Worm (Caenorhabditis elegans) whole organism, L3 larva: ENCODE data around the gene mxl-2.

Experiments used
- R02D3.7 ChIP-seq: fragments of 150-350 bp; optimal IDR thresholded peaks from 2 replicates; lab custom pipeline; 2014; ENCODE audit warnings: missing biosample characterization, missing genetic modification characterization
- ZK546.5 ChIP-seq: sonication (generic microtip); optimal IDR thresholded peaks from 2 replicates; lab custom pipeline; 2017; ENCODE audit warnings: missing biosample characterization, missing genetic modification characterization
- aly-2 ChIP-seq: fragments of 150-350 bp; optimal IDR thresholded peaks from 2 replicates; lab custom pipeline; 2014; ENCODE audit warnings: missing biosample characterization, missing genetic modification characterization
- ama-1 ChIP-seq: fragments of 150-350 bp; optimal IDR thresholded peaks from 2 replicates; lab custom pipeline; 2018
- ceh-16 ChIP-seq: sonication (generic microtip); optimal IDR thresholded peaks from 2 replicates; lab custom pipeline; 2017; ENCODE audit warnings: missing biosample characterization, missing genetic modification characterization
- ceh-9 ChIP-seq: sonication (generic microtip); optimal IDR thresholded peaks from 2 replicates; lab custom pipeline; 2018; ENCODE audit warnings: missing biosample characterization, missing genetic modification characterization
- daf-12 ChIP-seq: fragments of 150-350 bp; optimal IDR thresholded peaks from 2 replicates; lab custom pipeline; 2014; ENCODE audit warnings: missing biosample characterization, missing genetic modification reagents, missing genetic modification characterization
- egl-27 ChIP-seq: sonication (generic microtip); optimal IDR thresholded peaks from 4 replicates; lab custom pipeline; 2017; ENCODE audit warnings: missing biosample characterization, missing genetic modification reagents, missing genetic modification characterization
- egl-5 ChIP-seq: fragments of 150-350 bp; optimal IDR thresholded peaks from 2 replicates; lab custom pipeline; 2017; ENCODE audit warnings: missing biosample characterization, missing genetic modification reagents, missing genetic modification characterization, inconsistent platforms
- elt-1 ChIP-seq: fragments of 150-350 bp; optimal IDR thresholded peaks from 2 replicates; lab custom pipeline; 2014; ENCODE audit warnings: missing biosample characterization, missing genetic modification characterization
- elt-2 ChIP-seq: sonication (generic microtip); optimal IDR thresholded peaks from 2 replicates; lab custom pipeline; 2016; ENCODE audit warnings: missing genetic modification reagents, mild to moderate bottlenecking, missing genetic modification characterization, missing compliant biosample characterization
- elt-3 ChIP-seq, 3 experiments: fragments of 150-350 bp in 1 of 3; sonication (generic microtip) in 2 of 3; optimal IDR thresholded peaks; 2 replicates in 2 of 3; 4 replicates in 1 of 3; lab custom pipeline; 2014 to 2017; ENCODE audit warnings: missing biosample characterization in 3 of 3, missing genetic modification characterization in 3 of 3
- fos-1 ChIP-seq: fragments of 150-350 bp; optimal IDR thresholded peaks from 2 replicates; lab custom pipeline; 2014; ENCODE audit warnings: missing biosample characterization, missing genetic modification characterization
- hmg-11 ChIP-seq: sonication (generic microtip); optimal IDR thresholded peaks from 2 replicates; lab custom pipeline; 2016; ENCODE audit warnings: missing genetic modification characterization, missing compliant biosample characterization
- jun-1 ChIP-seq: fragments of 150-350 bp; optimal IDR thresholded peaks from 2 replicates; lab custom pipeline; 2014; ENCODE audit warnings: missing biosample characterization, missing genetic modification reagents, missing genetic modification characterization
- lin-15B ChIP-seq: fragments of 150-350 bp; optimal IDR thresholded peaks from 2 replicates; lab custom pipeline; 2014; ENCODE audit warnings: missing biosample characterization, missing genetic modification characterization
- lin-39 ChIP-seq: fragments of 150-350 bp; optimal IDR thresholded peaks from 2 replicates; lab custom pipeline; 2018; ENCODE audit warnings: missing biosample characterization, missing genetic modification reagents, missing genetic modification characterization
- lsy-12 ChIP-seq: sonication (generic microtip); optimal IDR thresholded peaks from 2 replicates; lab custom pipeline; 2016; ENCODE audit warnings: mild to moderate bottlenecking, missing genetic modification characterization, missing compliant biosample characterization
- mml-1 ChIP-seq: fragments of 150-350 bp; sonication (generic microtip); optimal IDR thresholded peaks from 3 replicates; lab custom pipeline; 2014; ENCODE audit warnings: missing biosample characterization, missing genetic modification characterization
- nfya-1 ChIP-seq: sonication (generic microtip); optimal IDR thresholded peaks from 2 replicates; lab custom pipeline; 2017; ENCODE audit warnings: missing genetic modification characterization, mild to moderate bottlenecking, missing compliant biosample characterization, antibody characterized with exemption, moderate library complexity; ENCODE audit not compliant: insufficient read depth
- nhr-23 ChIP-seq: fragments of 150-350 bp; optimal IDR thresholded peaks from 2 replicates; lab custom pipeline; 2014; ENCODE audit warnings: missing biosample characterization, missing genetic modification reagents, missing genetic modification characterization
- nhr-237 ChIP-seq: fragments of 150-350 bp; optimal IDR thresholded peaks from 2 replicates; lab custom pipeline; 2014; ENCODE audit warnings: missing biosample characterization, missing genetic modification characterization
- nhr-25 ChIP-seq: sonication (generic microtip); optimal IDR thresholded peaks from 2 replicates; lab custom pipeline; 2017; ENCODE audit warnings: missing biosample characterization, missing genetic modification characterization
- nhr-28 ChIP-seq: fragments of 150-350 bp; optimal IDR thresholded peaks from 2 replicates; lab custom pipeline; 2014; ENCODE audit warnings: missing biosample characterization, missing genetic modification characterization
- nhr-43 ChIP-seq: sonication (generic microtip); optimal IDR thresholded peaks from 2 replicates; lab custom pipeline; 2016; ENCODE audit warnings: mild to moderate bottlenecking, missing genetic modification characterization, missing compliant biosample characterization; ENCODE audit not compliant: poor library complexity, severe bottlenecking
- nhr-67 ChIP-seq: fragments of 150-350 bp; optimal IDR thresholded peaks from 2 replicates; lab custom pipeline; 2014; ENCODE audit warnings: missing biosample characterization, missing genetic modification characterization
- nhr-76 ChIP-seq: fragments of 150-350 bp; sonication (generic microtip); optimal IDR thresholded peaks from 5 replicates; lab custom pipeline; 2014; ENCODE audit warnings: missing biosample characterization, missing genetic modification characterization
- nhr-77 ChIP-seq: fragments of 150-350 bp; optimal IDR thresholded peaks from 2 replicates; lab custom pipeline; 2014; ENCODE audit warnings: missing biosample characterization, missing genetic modification characterization
- pqm-1 ChIP-seq: fragments of 150-350 bp; optimal IDR thresholded peaks from 2 replicates; lab custom pipeline; 2017; ENCODE audit warnings: missing biosample characterization, missing genetic modification characterization, inconsistent platforms
- sea-2 ChIP-seq: fragments of 150-350 bp; sonication (generic microtip); optimal IDR thresholded peaks from 4 replicates; lab custom pipeline; 2014; ENCODE audit warnings: missing biosample characterization, missing genetic modification reagents, missing genetic modification characterization
- tbx-2 ChIP-seq: sonication (generic microtip); optimal IDR thresholded peaks from 2 replicates; lab custom pipeline; 2016; ENCODE audit warnings: mild to moderate bottlenecking, missing genetic modification characterization, missing compliant biosample characterization
- unc-39 ChIP-seq: sonication (generic microtip); optimal IDR thresholded peaks from 4 replicates; lab custom pipeline; 2017; ENCODE audit warnings: missing biosample characterization, missing genetic modification characterization
- unc-62 ChIP-seq: fragments of 150-350 bp; sonication (generic microtip); optimal IDR thresholded peaks from 4 replicates; lab custom pipeline; 2014; ENCODE audit warnings: missing biosample characterization, missing genetic modification reagents, missing genetic modification characterization
- zag-1 ChIP-seq: fragments of 150-350 bp; optimal IDR thresholded peaks from 2 replicates; lab custom pipeline; 2014; ENCODE audit warnings: missing biosample characterization, missing genetic modification characterization
- ztf-11 ChIP-seq: fragments of 150-350 bp; optimal IDR thresholded peaks from 2 replicates; lab custom pipeline; 2014; ENCODE audit warnings: missing biosample characterization, missing genetic modification characterization
- ztf-4 ChIP-seq: fragments of 150-350 bp; optimal IDR thresholded peaks from 2 replicates; lab custom pipeline; 2014; ENCODE audit warnings: missing biosample characterization, missing genetic modification characterization

Gene mxl-2

DNA sequence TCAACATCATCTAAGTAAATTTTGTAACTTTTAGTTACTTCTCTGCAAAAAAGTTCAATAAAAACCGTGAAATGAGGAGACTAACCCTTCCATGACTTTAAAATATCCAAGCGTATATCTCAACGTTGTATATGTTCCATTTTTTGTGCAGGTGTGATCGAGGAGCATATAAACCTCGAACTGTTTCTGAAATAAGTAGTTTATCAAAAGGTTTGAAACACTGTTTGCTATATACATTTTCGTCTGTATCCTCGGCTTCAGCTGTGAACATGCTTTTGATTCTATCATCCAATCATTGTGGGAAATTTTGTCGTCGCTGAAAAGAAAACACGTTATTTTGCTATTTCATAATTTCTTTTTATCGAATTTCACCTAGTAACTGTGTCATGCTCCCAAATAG lies 7.0 kb downstream of the mxl-2 start, which contains the start of gene F40G9.5:
Gene F40G9.5, plus strand, starts transcription at position 301 of the 400 bp plus-strand sequence.
- TF ChIP-seq nfya-1 (tag; lab: Kevin White, UChicago) (no peak), ceh-9 (tag; lab: Kevin White, UChicago) (no peak), pqm-1 (tag; lab: Kevin White, UChicago) (no peak), elt-3 (tag; optimal IDR thresholded peaks at IDR 0.05; lab: Kevin White, UChicago) (no peak), nhr-25 (tag; lab: Kevin White, UChicago) (no peak), elt-1 (tag; lab: Kevin White, UChicago) (no peak), nhr-67 (tag; lab: Kevin White, UChicago) (no peak), lsy-12 (no peak), aly-2 (tag; lab: Kevin White, UChicago) (no peak), ztf-4 (no peak), elt-2 (tag; lab: Kevin White, UChicago) (no peak), lin-15B (no peak)

DNA sequence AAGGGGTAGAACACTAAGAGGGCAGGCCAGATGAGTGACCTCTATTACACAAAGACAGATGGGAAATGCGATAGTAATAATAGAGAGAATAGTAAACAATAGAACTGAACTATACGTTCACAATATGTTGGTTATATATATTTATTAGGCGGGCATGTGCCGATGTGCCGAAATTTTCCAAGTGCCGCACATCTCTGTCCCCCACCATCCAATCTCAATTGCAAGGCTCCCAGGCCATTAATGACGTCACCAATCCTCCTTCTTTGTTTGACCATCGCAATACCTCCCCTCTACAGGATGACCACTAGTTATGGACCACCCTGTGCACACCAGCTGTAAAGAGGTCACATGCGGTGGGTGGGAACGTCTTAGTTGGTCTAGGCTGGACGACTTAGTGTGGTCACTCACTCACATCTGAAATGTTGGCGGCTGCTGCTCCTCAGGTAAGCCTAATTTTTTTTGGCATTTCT lies 8.8 kb downstream of the mxl-2 start, which contains the start of gene F40G9.6:
Gene F40G9.6, plus strand, starts transcription at position 420 of the 470 bp plus-strand sequence.
- no peak for TF ChIP-seq nhr-28

DNA sequence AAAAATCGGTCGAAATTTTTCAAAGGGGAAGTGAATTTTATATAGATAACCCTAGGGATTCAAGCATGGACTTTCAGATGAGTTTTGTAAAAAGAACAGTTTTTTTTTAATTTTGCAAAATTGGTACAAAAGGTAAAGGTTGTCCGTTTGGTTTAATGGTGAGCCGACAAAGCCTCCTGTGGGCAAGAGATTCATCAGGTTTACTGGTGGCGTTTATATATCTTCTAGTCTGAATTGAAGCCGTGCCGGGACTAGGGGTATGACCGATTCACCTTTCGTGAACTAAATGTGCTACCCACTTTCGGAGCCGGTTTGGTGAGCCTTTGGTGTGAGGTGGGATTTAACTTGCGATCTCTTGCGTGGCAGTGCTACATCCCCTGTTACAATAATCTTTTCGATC lies 9.8 kb downstream of the mxl-2 start:
- TF ChIP-seq ama-1 (lab: Kevin White, UChicago) (no peak), aly-2 (tag; lab: Kevin White, UChicago) (no peak), mml-1 (tag; lab: Kevin White, UChicago) (no peak), nhr-43 (tag; lab: Kevin White, UChicago) (no peak), zag-1 (tag; lab: Kevin White, UChicago) (no peak), sea-2 (GFP tag; lab: Kevin White, UChicago) (no peak), ZK546.5 (no peak), unc-62 (GFP tag; lab: Kevin White, UChicago) (no peak), daf-12 (no peak), nhr-23 (tag; lab: Kevin White, UChicago) (no peak)

DNA sequence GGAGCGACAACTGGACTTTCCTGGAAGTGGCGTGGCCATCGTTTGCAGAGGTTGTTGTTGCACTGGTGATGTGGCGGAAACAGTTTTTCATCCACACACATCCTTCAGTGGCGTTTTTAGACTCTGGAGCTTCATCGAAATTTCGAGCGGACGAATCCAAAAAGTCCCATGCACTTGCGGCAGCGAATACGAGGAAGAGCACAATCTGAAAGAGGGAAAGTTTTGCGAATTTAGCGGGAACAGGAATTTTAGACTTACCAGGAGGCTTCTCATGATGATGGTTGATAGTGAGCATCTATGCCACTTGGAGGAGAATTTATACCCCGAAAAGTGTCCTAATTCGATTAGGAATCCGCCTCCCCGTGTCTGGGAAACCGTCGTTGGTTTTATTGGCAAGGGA lies 10.2 kb downstream of the mxl-2 start, which contains the start of gene F40G9.14:
Gene F40G9.14, minus strand, starts transcription at position 101 of the 400 bp plus-strand sequence.
- no peak for TF ChIP-seq nhr-76 (tag; lab: Kevin White, UChicago)
- no peak for TF ChIP-seq sea-2 (GFP tag; lab: Kevin White, UChicago)
- TF ChIP-seq nhr-43 (tag; lab: Kevin White, UChicago), result no peak
- TF ChIP-seq nhr-67 (tag; lab: Kevin White, UChicago), result no peak
- no peak for TF ChIP-seq hmg-11 (tag; lab: Kevin White, UChicago)
- no peak for TF ChIP-seq fos-1 (tag; lab: Kevin White, UChicago)
- TF ChIP-seq nhr-77 (tag; lab: Kevin White, UChicago), result no peak
- no peak for TF ChIP-seq ceh-9 (tag; lab: Kevin White, UChicago)
- no peak for TF ChIP-seq lsy-12
- TF ChIP-seq ztf-11 (tag; lab: Kevin White, UChicago), result no peak
- no peak for TF ChIP-seq ceh-16 (tag; lab: Kevin White, UChicago)
- no peak for TF ChIP-seq nhr-237 (tag; lab: Kevin White, UChicago)
- TF ChIP-seq zag-1 (tag; lab: Kevin White, UChicago), result no peak
- no peak for TF ChIP-seq nhr-28
- TF ChIP-seq nhr-23 (tag; lab: Kevin White, UChicago), result no peak
- no peak for TF ChIP-seq unc-39
- no peak for TF ChIP-seq lin-15B
- no peak for TF ChIP-seq tbx-2 (tag; lab: Kevin White, UChicago)
- TF ChIP-seq elt-1 (tag; lab: Kevin White, UChicago), result no peak
- no peak for TF ChIP-seq aly-2 (tag; lab: Kevin White, UChicago)

DNA sequence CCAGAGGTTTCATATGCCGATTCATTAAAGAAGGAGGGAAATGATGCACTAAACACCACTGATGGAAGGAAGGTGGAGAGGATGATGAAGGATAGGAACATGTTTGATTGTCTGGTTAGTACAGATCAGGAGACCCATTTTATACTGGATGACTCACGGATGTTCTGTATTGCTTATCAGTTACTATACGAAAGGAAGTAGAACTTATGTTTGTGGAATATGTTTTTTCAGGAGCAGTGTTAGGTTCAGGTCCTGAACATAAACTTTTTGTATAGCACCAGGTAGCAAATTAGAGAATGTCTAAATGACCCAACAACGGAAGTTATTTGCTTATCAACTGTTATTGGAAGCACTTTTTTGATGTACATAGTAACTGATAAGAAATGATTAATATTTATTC lies 12.2 kb downstream of the mxl-2 start, which contains the start of gene clec-148:
Gene clec-148, minus strand, starts transcription at position 101 of the 400 bp plus-strand sequence.
- no peak for TF ChIP-seq ztf-4
- no peak for TF ChIP-seq egl-5
- TF ChIP-seq egl-27, result no peak
- no peak for TF ChIP-seq lin-39 (tag; lab: Kevin White, UChicago)
- TF ChIP-seq elt-2 (tag; lab: Kevin White, UChicago), result no peak
- no peak for TF ChIP-seq R02D3.7 (tag; lab: Kevin White, UChicago)
- TF ChIP-seq ztf-11 (tag; lab: Kevin White, UChicago), result no peak
- TF ChIP-seq jun-1 (tag; lab: Kevin White, UChicago), result no peak
- no peak for TF ChIP-seq elt-3 (tag; optimal IDR thresholded peaks at IDR 0.05; lab: Kevin White, UChicago)
